Fruit fly (Drosophila melanogaster) whole organism: ENCODE measurements around the gene Slimp.

Source experiments
- Dll ChIP-seq: fragments of >200 bp; optimal IDR thresholded peaks from 2 replicates; lab custom pipeline; 2017
- pan ChIP-seq: fragments of >200 bp; optimal IDR thresholded peaks from 2 replicates; lab custom pipeline; 2017
- psq ChIP-seq: fragments of >200 bp; optimal IDR thresholded peaks from 2 replicates; lab custom pipeline; 2017

dm6 chr3R:24122369-24122768 lies 26.4 kb downstream of the Slimp start:
- no peak for TF ChIP-seq pan (lab: Kevin White, UChicago)
- TF ChIP-seq psq (lab: Kevin White, UChicago) = no peak
- TF ChIP-seq Dll (lab: Kevin White, UChicago) = no peak
